Fruit fly (Drosophila melanogaster): ENCODE data around the gene Alg14.

DNA sequence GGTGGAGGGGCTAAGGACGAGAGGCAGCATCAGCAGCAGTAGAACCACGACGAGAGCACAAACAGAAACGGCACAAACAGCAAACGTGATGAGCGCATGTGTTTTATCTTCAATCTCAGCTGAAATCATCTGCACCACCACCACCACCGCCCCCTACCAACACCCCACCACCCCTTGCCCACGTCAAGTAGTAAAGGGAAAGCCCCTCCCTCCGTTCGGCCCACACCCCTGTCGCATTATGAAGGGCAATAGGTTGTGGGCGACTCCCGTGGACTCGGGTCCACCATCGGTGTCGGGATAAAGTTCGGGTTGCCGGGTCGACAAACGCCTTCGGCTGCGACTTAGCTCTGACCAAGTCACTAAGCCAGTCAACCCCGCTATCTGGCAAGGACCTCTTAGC, 28.5 kb upstream of the Alg14 start:
- no peak for TF ChIP-seq fd96Ca (GFP tag; IDR thresholded peaks at IDR 0.05)
- no peak for TF ChIP-seq D1 (tag; optimal IDR thresholded peaks at IDR 0.05)
